Fruit fly (Drosophila melanogaster) whole organism, embryonic: ENCODE measurements around the gene BORCS5.

Experiments used
- Asciz ChIP-seq: fragments of 200-800 bp; sonication (Bioruptor generic); optimal IDR thresholded peaks from 2 replicates; lab custom pipeline; 2017; ENCODE audit warnings: missing biosample characterization, mild to moderate bottlenecking, missing genetic modification characterization, missing genetic modification reagents
- CG10274 ChIP-seq: fragments of 200-800 bp; sonication (Bioruptor generic); optimal IDR thresholded peaks from 3 replicates; lab custom pipeline; 2017; ENCODE audit warnings: missing biosample characterization, mild to moderate bottlenecking, missing genetic modification characterization
- CG14667 ChIP-seq: fragments of 200-800 bp; sonication (Bioruptor generic); IDR thresholded peaks from 2 replicates; pipeline ENCODE4 v1.3.6; 2022; ENCODE audit warnings: missing biosample characterization, missing genetic modification characterization
- CG14710 ChIP-seq: fragments of 200-800 bp; sonication (Bioruptor generic); optimal IDR thresholded peaks from 3 replicates; lab custom pipeline; 2019; ENCODE audit warnings: missing biosample characterization, mild to moderate bottlenecking, missing genetic modification characterization, moderate library complexity
- CG14860 ChIP-seq: fragments of 200-800 bp; sonication (Bioruptor generic); IDR thresholded peaks from 3 replicates; pipeline ENCODE4 v1.3.6; 2022; ENCODE audit warnings: missing biosample characterization, missing genetic modification characterization; ENCODE audit not compliant: partially characterized antibody
- CG14965 ChIP-seq: fragments of 200-800 bp; sonication (Bioruptor generic); optimal IDR thresholded peaks from 2 replicates; lab custom pipeline; 2016; ENCODE audit warnings: missing biosample characterization, missing genetic modification characterization, borderline replicate concordance
- CG1647 ChIP-seq: fragments of 200-800 bp; sonication (Bioruptor generic); optimal IDR thresholded peaks from 3 replicates; lab custom pipeline; 2016; ENCODE audit warnings: missing biosample characterization, missing genetic modification characterization
- CG16813 ChIP-seq: fragments of 200-800 bp; sonication (Bioruptor generic); IDR thresholded peaks from 3 replicates; pipeline ENCODE4 v1.3.6; 2022; ENCODE audit warnings: missing biosample characterization, missing genetic modification characterization; ENCODE audit not compliant: partially characterized antibody
- CG16863 ChIP-seq: fragments of 200-800 bp; sonication (Bioruptor generic); optimal IDR thresholded peaks from 3 replicates; lab custom pipeline; 2016; ENCODE audit warnings: missing biosample characterization, missing genetic modification characterization
- CG17328 ChIP-seq: fragments of 200-800 bp; sonication (Bioruptor generic); IDR thresholded peaks from 2 replicates; pipeline ENCODE4 v1.3.6; 2022; ENCODE audit warnings: missing biosample characterization, missing genetic modification characterization
- CG17359 ChIP-seq: fragments of 200-800 bp; sonication (Bioruptor generic); optimal IDR thresholded peaks from 3 replicates; lab custom pipeline; 2018; ENCODE audit warnings: missing biosample characterization, mild to moderate bottlenecking, missing genetic modification characterization, moderate library complexity
- CG2712 ChIP-seq: fragments of 200-800 bp; optimal IDR thresholded peaks from 3 replicates; lab custom pipeline; 2019; ENCODE audit warnings: missing biosample characterization, mild to moderate bottlenecking, missing genetic modification characterization, moderate library complexity
- CG3065 ChIP-seq: fragments of 200-800 bp; sonication (Bioruptor generic); optimal IDR thresholded peaks from 2 replicates; lab custom pipeline; 2016; ENCODE audit warnings: missing biosample characterization, missing genetic modification characterization
- CG31388 ChIP-seq: fragments of 200-800 bp; sonication (Bioruptor generic); optimal IDR thresholded peaks from 2 replicates; lab custom pipeline; 2016; ENCODE audit warnings: missing biosample characterization, missing genetic modification characterization
- CG3995 ChIP-seq: fragments of 200-800 bp; sonication (Bioruptor generic); optimal IDR thresholded peaks from 3 replicates; lab custom pipeline; 2016; ENCODE audit warnings: missing biosample characterization, missing genetic modification characterization
- CG4424 ChIP-seq: fragments of 200-800 bp; sonication (Bioruptor generic); optimal IDR thresholded peaks from 3 replicates; lab custom pipeline; 2016; ENCODE audit warnings: missing biosample characterization, missing genetic modification characterization
- CG4707 ChIP-seq: fragments of 200-800 bp; sonication (Bioruptor generic); optimal IDR thresholded peaks from 2 replicates; lab custom pipeline; 2018; ENCODE audit warnings: missing biosample characterization, mild to moderate bottlenecking, missing genetic modification characterization, moderate library complexity
- CG4854 ChIP-seq: fragments of 200-800 bp; sonication (Bioruptor generic); optimal IDR thresholded peaks from 2 replicates; lab custom pipeline; 2016; ENCODE audit warnings: missing biosample characterization, missing genetic modification characterization, inconsistent platforms
- CG5953 ChIP-seq: fragments of 200-800 bp; sonication (Bioruptor generic); IDR thresholded peaks from 2 replicates; pipeline ENCODE4 v1.3.6; 2022; ENCODE audit warnings: missing biosample characterization, missing genetic modification characterization
- CG6813 ChIP-seq: fragments of 200-800 bp; sonication (Bioruptor generic); optimal IDR thresholded peaks from 2 replicates; lab custom pipeline; 2017; ENCODE audit warnings: missing biosample characterization, missing genetic modification characterization, mild to moderate bottlenecking, moderate library complexity, missing genetic modification reagents
- CG7357 ChIP-seq: fragments of 200-800 bp; sonication (Bioruptor generic); IDR thresholded peaks from 3 replicates; pipeline ENCODE4 v1.3.6; 2022; ENCODE audit warnings: missing biosample characterization, missing genetic modification characterization
- CG7372 ChIP-seq: fragments of 200-800 bp; sonication (Bioruptor generic); IDR thresholded peaks from 2 replicates; pipeline ENCODE4 v1.3.6; 2022; ENCODE audit warnings: missing biosample characterization, missing genetic modification characterization
- CG7745 ChIP-seq: fragments of 200-800 bp; sonication (Bioruptor generic); optimal IDR thresholded peaks from 2 replicates; lab custom pipeline; 2018; ENCODE audit warnings: missing biosample characterization, mild to moderate bottlenecking, missing genetic modification characterization, moderate library complexity
- CG9876 ChIP-seq: fragments of 200-800 bp; sonication (Bioruptor generic); optimal IDR thresholded peaks from 2 replicates; lab custom pipeline; 2016; ENCODE audit warnings: missing biosample characterization, missing genetic modification characterization
- Deaf1 ChIP-seq: fragments of 200-800 bp; optimal IDR thresholded peaks from 3 replicates; lab custom pipeline; 2019; ENCODE audit warnings: missing biosample characterization, mild to moderate bottlenecking, missing genetic modification characterization, moderate library complexity
- HLHmδ ChIP-seq: fragments of 200-800 bp; sonication (Bioruptor generic); optimal IDR thresholded peaks from 2 replicates; lab custom pipeline; 2018; ENCODE audit warnings: missing biosample characterization, mild to moderate bottlenecking, missing genetic modification characterization, moderate library complexity
- Hmr ChIP-seq: fragments of 200-800 bp; sonication (Bioruptor generic); optimal IDR thresholded peaks from 3 replicates; lab custom pipeline; 2017; ENCODE audit warnings: mild to moderate bottlenecking, missing biosample characterization, missing genetic modification reagents, missing genetic modification characterization
- Myb ChIP-seq: fragments of 200-800 bp; sonication (Bioruptor generic); optimal IDR thresholded peaks from 2 replicates; lab custom pipeline; 2016; ENCODE audit warnings: missing biosample characterization, missing genetic modification characterization
- NFAT ChIP-seq: fragments of 200-800 bp; sonication (Bioruptor generic); IDR thresholded peaks from 2 replicates; pipeline ENCODE4 v1.3.6; 2022; ENCODE audit warnings: missing biosample characterization, missing genetic modification characterization
- Nf-YB ChIP-seq: fragments of 200-800 bp; sonication (Bioruptor generic); optimal IDR thresholded peaks from 3 replicates; lab custom pipeline; 2019; ENCODE audit warnings: missing biosample characterization, mild to moderate bottlenecking, missing genetic modification characterization, moderate library complexity
- NfI ChIP-seq: fragments of 200-800 bp; sonication (Bioruptor generic); optimal IDR thresholded peaks from 3 replicates; lab custom pipeline; 2018; ENCODE audit warnings: missing biosample characterization, mild to moderate bottlenecking, missing genetic modification characterization, moderate library complexity
- Six4 ChIP-seq: fragments of 200-800 bp; sonication (Bioruptor generic); optimal IDR thresholded peaks from 2 replicates; lab custom pipeline; 2016; ENCODE audit warnings: missing biosample characterization, missing genetic modification characterization
- Sox100B ChIP-seq: fragments of 200-800 bp; sonication (Bioruptor generic); optimal IDR thresholded peaks from 3 replicates; lab custom pipeline; 2018; ENCODE audit warnings: missing biosample characterization, mild to moderate bottlenecking, missing genetic modification characterization
- Sry-β ChIP-seq: fragments of 200-800 bp; sonication (Bioruptor generic); optimal IDR thresholded peaks from 2 replicates; lab custom pipeline; 2018; ENCODE audit warnings: missing biosample characterization, mild to moderate bottlenecking, missing genetic modification characterization, moderate library complexity
- Sry-δ ChIP-seq: fragments of 200-800 bp; sonication (Bioruptor generic); optimal IDR thresholded peaks from 2 replicates; lab custom pipeline; 2016; ENCODE audit warnings: missing biosample characterization, missing genetic modification characterization
- Xrp1 ChIP-seq: fragments of 200-800 bp; sonication (Bioruptor generic); IDR thresholded peaks from 2 replicates; pipeline ENCODE4 v1.3.6; 2022; ENCODE audit warnings: missing biosample characterization, missing genetic modification characterization
- YL-1 ChIP-seq: fragments of 200-800 bp; sonication (Bioruptor generic); optimal IDR thresholded peaks from 3 replicates; lab custom pipeline; 2017; ENCODE audit warnings: missing biosample characterization, mild to moderate bottlenecking, missing genetic modification characterization
- az2 ChIP-seq: fragments of 200-800 bp; sonication (Bioruptor generic); optimal IDR thresholded peaks from 3 replicates; lab custom pipeline; 2016; ENCODE audit warnings: missing biosample characterization, missing genetic modification characterization
- ci ChIP-seq: fragments of 200-800 bp; sonication (Bioruptor generic); IDR thresholded peaks from 3 replicates; pipeline ENCODE4 v1.3.6; 2022; ENCODE audit warnings: missing biosample characterization, missing genetic modification characterization
- cwo ChIP-seq: fragments of 200-800 bp; sonication (Bioruptor generic); optimal IDR thresholded peaks from 3 replicates; lab custom pipeline; 2017; ENCODE audit warnings: missing biosample characterization, missing genetic modification characterization, mild to moderate bottlenecking, moderate library complexity, missing genetic modification reagents
- esg ChIP-seq: fragments of 200-800 bp; sonication (Bioruptor generic); conservative IDR thresholded peaks from 2 replicates; pipeline ENCODE4 v1.3.6; 2022; ENCODE audit warnings: missing biosample characterization, missing genetic modification characterization
- gfzf ChIP-seq: fragments of 200-800 bp; sonication (Bioruptor generic); optimal IDR thresholded peaks from 2 replicates; lab custom pipeline; 2016; ENCODE audit warnings: missing biosample characterization, mild to moderate bottlenecking, missing genetic modification characterization, moderate library complexity
- hth ChIP-seq: fragments of >200 bp; optimal IDR thresholded peaks from 2 replicates; lab custom pipeline; 2017; ENCODE audit warnings: inconsistent platforms
- ind ChIP-seq: fragments of 200-800 bp; sonication (Bioruptor generic); optimal IDR thresholded peaks from 3 replicates; lab custom pipeline; 2016; ENCODE audit warnings: missing biosample characterization, missing genetic modification characterization
- otp ChIP-seq: fragments of 200-800 bp; sonication (Bioruptor generic); IDR thresholded peaks from 3 replicates; pipeline ENCODE4, ENCODE4 v1.3.6; 2022; ENCODE audit warnings: missing biosample characterization, missing genetic modification characterization
- pho ChIP-seq: fragments of 200-800 bp; sonication (Bioruptor generic); optimal IDR thresholded peaks from 2 replicates; lab custom pipeline; 2016; ENCODE audit warnings: missing biosample characterization, missing genetic modification characterization
- phol ChIP-seq: fragments of 200-800 bp; sonication (Bioruptor generic); optimal IDR thresholded peaks from 3 replicates; lab custom pipeline; 2018; ENCODE audit warnings: missing biosample characterization, mild to moderate bottlenecking, missing genetic modification characterization, moderate library complexity
- shn ChIP-seq: fragments of 200-800 bp; sonication (Bioruptor generic); optimal IDR thresholded peaks from 3 replicates; lab custom pipeline; 2016; ENCODE audit warnings: missing biosample characterization, missing genetic modification characterization
- tll ChIP-seq, 2 experiments: fragments of 200-800 bp in 1 of 2; fragments of >200 bp in 1 of 2; sonication (Bioruptor generic) in 1 of 2; optimal IDR thresholded peaks; 2 replicates each; lab custom pipeline; 2017 to 2019; ENCODE audit warnings: missing biosample characterization in 2 of 2, missing genetic modification characterization in 2 of 2, mild to moderate bottlenecking in 1 of 2, moderate library complexity in 1 of 2
- ttk ChIP-seq: fragments of 200-800 bp; sonication (Bioruptor generic); IDR thresholded peaks from 2 replicates; pipeline ENCODE4 v2.1.2; 2022; ENCODE audit warnings: missing biosample characterization, missing genetic modification characterization

BORCS5 gene

dm6 chrX:11854758-11855465, 17.7 kb downstream of the BORCS5 start, which contains the start of the genes CG10347 and ATP7 (continued):
- TF ChIP-seq Sry-β (GFP tag; lab: Kevin White, UChicago) (peak; percentile 19), hth (lab: Kevin White, UChicago) (no peak), Xrp1 (GFP tag; lab: Robert Waterston, UW) (no peak), NFAT (GFP tag; lab: Robert Waterston, UW) (no peak), CG14860 (GFP tag; lab: Robert Waterston, UW) (peak; percentile 94), CG5953 (GFP tag; lab: Robert Waterston, UW) (no peak), CG6813 (no peak), CG1647 (no peak), Nf-YB (GFP tag; lab: Kevin White, UChicago) (no peak), CG14667 (GFP tag; lab: Robert Waterston, UW) (no peak), az2 (GFP tag; lab: Kevin White, UChicago) (peak; percentile 13), Sox100B (GFP tag; lab: Kevin White, UChicago) (no peak), CG31388 (GFP tag; lab: Kevin White, UChicago) (no peak), CG10274 (no peak), Six4 (GFP tag; lab: Kevin White, UChicago) (no peak), NfI (no peak), CG9876 (GFP tag; lab: Kevin White, UChicago) (no peak), CG4854 (GFP tag; lab: Kevin White, UChicago) (no peak), shn (GFP tag; lab: Kevin White, UChicago) (peak; percentile 18), ttk (GFP tag; lab: Robert Waterston, UW) (no peak), gfzf (GFP tag; lab: Kevin White, UChicago) (peak; percentile 5), tll (GFP tag; optimal IDR thresholded peaks at IDR 0.05; lab: Kevin White, UChicago) (no peak), ci (GFP tag; lab: Robert Waterston, UW) (no peak), CG16813 (GFP tag; lab: Robert Waterston, UW) (peak; percentile 90), Sry-δ (peak; percentile 97), cwo (no peak), CG7372 (GFP tag; lab: Robert Waterston, UW) (no peak), esg (GFP tag; lab: Robert Waterston, UW) (no peak), CG3995 (GFP tag; lab: Kevin White, UChicago) (peak; percentile 94), CG7357 (GFP tag; lab: Robert Waterston, UW) (no peak), CG17359 (tag; lab: Kevin White, UChicago) (no peak), Hmr (peak; percentile 60), Asciz (GFP tag; lab: Kevin White, UChicago) (no peak), CG4424 (GFP tag; lab: Kevin White, UChicago) (peak; percentile 16), CG4707 (no peak), CG7745 (tag; lab: Kevin White, UChicago) (no peak), CG3065 (no peak), YL-1 (GFP tag; lab: Kevin White, UChicago) (peak; percentile 46), Deaf1 (tag; lab: Kevin White, UChicago) (peak; percentile 7), CG14965 (no peak), CG16863 (GFP tag; lab: Kevin White, UChicago) (no peak), CG2712 (peak; percentile 44), CG14710 (tag; lab: Kevin White, UChicago) (peak; percentile 49), Myb (GFP tag; lab: Kevin White, UChicago) (peak; percentile 14), ind (GFP tag; lab: Kevin White, UChicago) (peak; percentile 21), otp (GFP tag; lab: Robert Waterston, UW) (no peak), HLHmδ (GFP tag; lab: Kevin White, UChicago) (no peak), CG17328 (no peak), pho (no peak), phol (peak; percentile 38)
